Worm (Caenorhabditis elegans): ENCODE results near the gene K10H10.12.

DNA sequence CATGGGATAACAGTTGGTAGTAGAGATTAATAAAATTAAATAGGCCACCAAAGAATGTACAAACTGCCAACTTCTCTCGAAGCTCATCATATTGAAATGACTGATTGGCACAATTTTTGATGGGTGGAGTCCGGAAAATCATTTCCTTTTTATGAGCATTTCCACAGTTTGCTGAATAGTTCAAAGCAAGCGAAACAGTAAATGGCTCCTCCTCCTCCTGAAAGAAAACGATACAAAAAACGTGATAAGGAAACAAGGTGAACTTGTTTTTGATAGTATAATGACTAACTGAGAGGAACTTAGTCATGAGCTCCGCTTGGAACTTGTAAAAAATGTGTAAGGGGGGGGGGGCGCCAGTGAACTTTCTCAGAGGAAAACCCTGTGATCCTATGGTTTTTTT is 8.9 kb upstream of the K10H10.12 start, which contains the start of gene K10H10.9:
- no peak for TF ChIP-seq let-607 (tag; optimal IDR thresholded peaks at IDR 0.05)
- TF ChIP-seq mes-4 (tag; optimal IDR thresholded peaks at IDR 0.05), result no peak
- TF ChIP-seq B0336.3 (GFP tag; IDR thresholded peaks at IDR 0.05), result no peak
- TF ChIP-seq F49E8.2 (tag; optimal IDR thresholded peaks at IDR 0.05; ENCODE audit: insufficient read depth), result no peak
- TF ChIP-seq F39B2.1 (GFP tag; IDR thresholded peaks at IDR 0.05), result no peak
- no peak for TF ChIP-seq zfh-2 (GFP tag; conservative IDR thresholded peaks at IDR 0.05)

Data from whole organism, young adult.